Worm (Caenorhabditis elegans): ENCODE results near the gene K01F9.2.
A peak's percentile ranks its signal among the peaks of the same experiment; 100 is the strongest.

K01F9.2 gene

DNA sequence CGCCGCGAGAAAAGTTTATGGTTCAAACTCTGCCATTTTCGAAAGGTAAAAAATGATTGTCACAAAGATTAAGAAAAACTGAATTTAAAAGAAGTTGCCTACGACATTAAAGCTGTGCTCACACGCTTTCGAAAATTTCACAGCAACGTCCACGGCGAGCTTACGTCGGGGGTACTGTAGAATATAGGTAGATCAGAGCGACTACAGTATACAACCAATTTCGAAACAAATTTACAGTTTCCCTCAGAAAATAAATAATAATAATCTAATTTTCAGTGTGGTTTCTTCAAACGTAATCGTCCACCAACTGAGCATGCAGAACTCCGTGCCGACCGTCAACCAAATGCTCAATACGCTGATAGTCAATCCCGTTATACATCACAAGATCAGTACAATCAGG, 52.4 kb downstream of the K01F9.2 start:
- TF ChIP-seq Y53G8AR.9 (GFP tag; conservative IDR thresholded peaks at IDR 0.05) (0 out of 2 replicates have a peak, but pooled peaks have one; percentile 19), Y95B8A.8 (GFP tag; IDR thresholded peaks at IDR 0.05) (no peak), F52B5.7 (tag; optimal IDR thresholded peaks at IDR 0.05) (no peak), K11D2.4 (GFP tag; IDR thresholded peaks at IDR 0.05) (no peak), nhr-120 (GFP tag; IDR thresholded peaks at IDR 0.05) (no peak), ztf-6 (GFP tag; IDR thresholded peaks at IDR 0.05) (no peak), Y56A3A.18 (GFP tag; IDR thresholded peaks at IDR 0.05) (no peak)

Measured in whole organism, young adult.